Fruit fly (Drosophila melanogaster): ENCODE data around the gene Dyro.

The Dyro gene

dm6 chr3L:11260275-11260734 is 35.4 kb downstream of the Dyro start (continued):
- TF ChIP-seq cwo (GFP tag; optimal IDR thresholded peaks at IDR 0.05), result peak; percentile 76
- TF ChIP-seq hb (GFP tag; IDR thresholded peaks at IDR 0.05; ENCODE audit: partially characterized antibody), result no peak
- TF ChIP-seq CG2889 (GFP tag; IDR thresholded peaks at IDR 0.05), result 0 out of 3 replicates have a peak, but pooled peaks have one; percentile 60
- TF ChIP-seq CG1792 (GFP tag; optimal IDR thresholded peaks at IDR 0.05), result peak; percentile 68
- TF ChIP-seq CG18619 (GFP tag; optimal IDR thresholded peaks at IDR 0.05), result peak; percentile 85
- TF ChIP-seq CkIIα-i1 (GFP tag; IDR thresholded peaks at IDR 0.05), result no peak
- TF ChIP-seq Nf-YA (GFP tag; IDR thresholded peaks at IDR 0.05), result no peak
- peak; percentile 77 for TF ChIP-seq CG12942 (GFP tag; optimal IDR thresholded peaks at IDR 0.05)
- TF ChIP-seq CG13296 (GFP tag; optimal IDR thresholded peaks at IDR 0.05), result peak; percentile 33
- TF ChIP-seq sob (GFP tag; IDR thresholded peaks at IDR 0.05), result peak; percentile 71
- peak; percentile 27 for TF ChIP-seq CG5245 (GFP tag; optimal IDR thresholded peaks at IDR 0.05)
- peak; percentile 47 for TF ChIP-seq Lhr (GFP tag; optimal IDR thresholded peaks at IDR 0.05)
- TF ChIP-seq CG6813 (GFP tag; optimal IDR thresholded peaks at IDR 0.05), result peak; percentile 75
- peak; percentile 39 for TF ChIP-seq ac (GFP tag; optimal IDR thresholded peaks at IDR 0.05)
- TF ChIP-seq dm (GFP tag; optimal IDR thresholded peaks at IDR 0.05), result peak; percentile 62
- TF ChIP-seq C15 (GFP tag; IDR thresholded peaks at IDR 0.05), result 0 out of 3 replicates have a peak, but pooled peaks have one; percentile 72
- TF ChIP-seq CG17568 (GFP tag; optimal IDR thresholded peaks at IDR 0.05), result peak; percentile 20
- TF ChIP-seq rib (GFP tag; IDR thresholded peaks at IDR 0.05), result peak; percentile 46; the same call in 1 of the 2 replicates
- TF ChIP-seq Six4 (GFP tag; optimal IDR thresholded peaks at IDR 0.05), result peak; percentile 32
- TF ChIP-seq CG7271 (tag; optimal IDR thresholded peaks at IDR 0.05), result no peak
- no peak for TF ChIP-seq nerfin-2 (GFP tag; IDR thresholded peaks at IDR 0.05; ENCODE audit: partially characterized antibody)
- peak; percentile 33 for TF ChIP-seq ewg (GFP tag; optimal IDR thresholded peaks at IDR 0.05)
- peak; percentile 10 for TF ChIP-seq twi (tag; optimal IDR thresholded peaks at IDR 0.05)
- TF ChIP-seq CG5953 (GFP tag; IDR thresholded peaks at IDR 0.05), result peak; percentile 47; the same call in 1 of the 2 replicates
- no peak for TF ChIP-seq amos (GFP tag; IDR thresholded peaks at IDR 0.05; ENCODE audit: partially characterized antibody)
- no peak for TF ChIP-seq dan (GFP tag; IDR thresholded peaks at IDR 0.05)
- peak; percentile 70; the same call in 2 of the 3 replicates for TF ChIP-seq otp (GFP tag; IDR thresholded peaks at IDR 0.05)
- no peak for TF ChIP-seq corto (GFP tag; optimal IDR thresholded peaks at IDR 0.05)
- no peak for TF ChIP-seq Hey (tag; optimal IDR thresholded peaks at IDR 0.05)
- TF ChIP-seq ranshi (GFP tag; IDR thresholded peaks at IDR 0.05), result peak; percentile 63; the same call in 1 of the 2 replicates
- no peak for TF ChIP-seq lbe (GFP tag; optimal IDR thresholded peaks at IDR 0.05)
- TF ChIP-seq CG2712 (tag; optimal IDR thresholded peaks at IDR 0.05), result peak; percentile 77
- peak; percentile 25 for TF ChIP-seq nerfin-1 (tag; optimal IDR thresholded peaks at IDR 0.05)
- TF ChIP-seq CG30403 (GFP tag; optimal IDR thresholded peaks at IDR 0.05), result peak; percentile 76
- peak; percentile 45; the same call in 1 of the 4 replicates for TF ChIP-seq chinmo (GFP tag; IDR thresholded peaks at IDR 0.05; ENCODE audit: partially characterized antibody)
- TF ChIP-seq CG3995 (GFP tag; optimal IDR thresholded peaks at IDR 0.05), result peak; percentile 30
- TF ChIP-seq abd-A (tag; optimal IDR thresholded peaks at IDR 0.05), result no peak
- peak; percentile 73; the same call in 2 of the 3 replicates for TF ChIP-seq ci (GFP tag; IDR thresholded peaks at IDR 0.05)
- peak; percentile 75 for TF ChIP-seq CG17829 (tag; optimal IDR thresholded peaks at IDR 0.05)
- peak; percentile 65 for TF ChIP-seq E2f2 (GFP tag; IDR thresholded peaks at IDR 0.05)
- TF ChIP-seq ttk (GFP tag; IDR thresholded peaks at IDR 0.05), result peak; percentile 53
- peak; percentile 71 for TF ChIP-seq vvl (GFP tag; IDR thresholded peaks at IDR 0.05)
- TF ChIP-seq Gsc (GFP tag; IDR thresholded peaks at IDR 0.05), result no peak
- TF ChIP-seq CG18476 (GFP tag; optimal IDR thresholded peaks at IDR 0.05), result peak; percentile 38
- TF ChIP-seq run (tag; optimal IDR thresholded peaks at IDR 0.05), result peak; percentile 71
- TF ChIP-seq gro (GFP tag; optimal IDR thresholded peaks at IDR 0.05), result peak; percentile 59
- peak; percentile 75 for TF ChIP-seq ap (GFP tag; IDR thresholded peaks at IDR 0.05)
- TF ChIP-seq CG4730 (GFP tag; IDR thresholded peaks at IDR 0.05), result peak; percentile 52
- TF ChIP-seq Sry-β (GFP tag; optimal IDR thresholded peaks at IDR 0.05), result peak; percentile 5
- TF ChIP-seq Scr (GFP tag; IDR thresholded peaks at IDR 0.05; ENCODE audit: partially characterized antibody), result no peak

Measured in whole organism, embryonic.